Fruit fly (Drosophila melanogaster): ENCODE results near the gene CG13398.

- TF ChIP-seq CG8478 (optimal IDR thresholded peaks at IDR 0.05) = no peak
- no peak for TF ChIP-seq CTCF (optimal IDR thresholded peaks at IDR 0.05)
Measured at dm6 chr2L:8371354-8371937, 43.6 kb downstream of the CG13398 start.
